Fruit fly (Drosophila melanogaster): ENCODE measurements around the gene CG31668.

Gene CG31668

DNA sequence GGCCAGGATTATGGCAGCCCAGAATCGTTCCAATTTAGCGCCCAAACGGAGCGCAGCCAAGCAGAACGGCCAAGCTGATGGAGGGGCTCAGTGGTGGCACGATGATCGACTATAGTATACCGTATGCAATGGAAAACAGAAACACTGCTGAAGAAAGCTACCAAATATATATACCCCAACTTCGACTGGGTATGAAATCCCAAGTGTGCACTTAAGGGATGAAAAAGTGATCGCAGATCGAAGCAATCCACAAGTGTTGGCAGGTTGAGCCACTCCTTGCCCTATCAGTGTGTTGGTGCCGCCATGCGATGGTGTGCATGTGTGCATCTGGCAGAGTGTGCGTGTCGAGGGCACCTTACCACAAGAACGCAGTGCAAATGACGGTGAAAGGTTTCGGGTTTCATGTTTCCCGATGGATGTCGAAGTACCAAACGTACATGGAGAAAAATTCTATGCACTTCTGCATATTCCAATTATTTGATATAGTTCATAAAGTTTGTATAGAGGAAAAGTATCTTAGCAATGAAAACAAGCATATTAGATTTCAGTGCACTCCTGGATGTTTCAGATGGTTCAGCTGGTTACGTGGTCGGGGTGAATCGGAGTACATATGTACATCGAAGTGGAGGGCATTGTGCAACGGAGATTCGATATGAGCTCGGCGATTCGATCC, 23.9 kb downstream of the CG31668 start:
- no peak for TF ChIP-seq usp (GFP tag; optimal IDR thresholded peaks at IDR 0.05)
- no peak for TF ChIP-seq CG8478 (optimal IDR thresholded peaks at IDR 0.05)
- TF ChIP-seq EcR (GFP tag; optimal IDR thresholded peaks at IDR 0.05) = no peak
- TF ChIP-seq psq (optimal IDR thresholded peaks at IDR 0.05) = no peak
- no peak for TF ChIP-seq Dll (optimal IDR thresholded peaks at IDR 0.05)
- TF ChIP-seq pan (optimal IDR thresholded peaks at IDR 0.05) = peak; percentile 28

DNA sequence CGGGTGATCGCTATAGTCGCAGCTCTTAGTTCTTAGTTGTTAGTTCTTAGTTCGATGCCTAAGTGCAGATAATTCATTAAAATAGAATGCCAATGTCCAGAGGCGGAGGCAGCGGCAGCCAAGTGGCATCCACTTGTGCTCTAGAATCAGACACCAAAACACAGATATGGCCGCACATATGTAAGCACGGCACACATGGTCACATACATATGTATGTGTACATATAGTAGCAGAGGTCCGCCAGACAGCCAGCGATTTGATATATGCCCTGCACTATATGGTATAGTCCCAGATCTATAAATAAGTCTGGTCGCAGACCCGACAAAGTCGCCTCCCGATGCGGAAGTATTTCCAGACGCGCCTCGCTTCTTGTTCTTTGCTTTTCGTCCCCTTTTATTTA, 25.3 kb downstream of the CG31668 start:
- TF ChIP-seq EcR (GFP tag; optimal IDR thresholded peaks at IDR 0.05) (no peak), usp (GFP tag; optimal IDR thresholded peaks at IDR 0.05) (no peak), CG8478 (optimal IDR thresholded peaks at IDR 0.05) (no peak), psq (optimal IDR thresholded peaks at IDR 0.05) (no peak), Dll (optimal IDR thresholded peaks at IDR 0.05) (no peak), pan (optimal IDR thresholded peaks at IDR 0.05) (no peak)

DNA sequence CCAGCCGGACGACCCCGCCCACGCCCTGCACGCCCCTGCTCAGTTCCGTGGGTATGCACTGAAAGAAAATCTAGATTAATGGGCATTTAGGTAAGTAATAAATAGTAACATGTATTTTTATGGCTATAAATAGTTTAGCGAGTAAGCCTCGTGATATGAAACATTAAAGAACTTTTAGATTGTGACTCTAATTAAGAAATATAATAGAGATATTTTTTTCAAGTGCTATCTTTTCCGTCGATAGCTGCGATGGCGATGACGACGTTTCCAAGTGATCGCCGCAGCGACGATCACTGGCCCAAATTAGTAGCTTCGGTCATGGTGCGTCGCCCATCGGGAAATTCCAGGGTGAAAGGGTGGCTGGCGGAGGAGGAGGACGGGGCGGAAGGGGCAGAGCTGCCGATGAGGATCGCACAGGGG, 25.8 kb downstream of the CG31668 start:
- TF ChIP-seq usp (GFP tag; optimal IDR thresholded peaks at IDR 0.05) (no peak), EcR (GFP tag; optimal IDR thresholded peaks at IDR 0.05) (no peak), CG8478 (optimal IDR thresholded peaks at IDR 0.05) (no peak), psq (optimal IDR thresholded peaks at IDR 0.05) (no peak), pan (optimal IDR thresholded peaks at IDR 0.05) (no peak), Dll (optimal IDR thresholded peaks at IDR 0.05) (no peak)

dm6 chr2L:2179366-2179765, 26.6 kb downstream of the CG31668 start:
- TF ChIP-seq CG8478 (optimal IDR thresholded peaks at IDR 0.05) (no peak), psq (optimal IDR thresholded peaks at IDR 0.05) (no peak), Dll (optimal IDR thresholded peaks at IDR 0.05) (no peak), EcR (GFP tag; optimal IDR thresholded peaks at IDR 0.05) (no peak), pan (optimal IDR thresholded peaks at IDR 0.05) (no peak), usp (GFP tag; optimal IDR thresholded peaks at IDR 0.05) (no peak)

dm6 chr2L:2178810-2179143, 27.2 kb downstream of the CG31668 start:
- no peak for TF ChIP-seq usp (GFP tag; optimal IDR thresholded peaks at IDR 0.05)
- no peak for TF ChIP-seq CG8478 (optimal IDR thresholded peaks at IDR 0.05)
- no peak for TF ChIP-seq psq (optimal IDR thresholded peaks at IDR 0.05)
- TF ChIP-seq pan (optimal IDR thresholded peaks at IDR 0.05) = no peak
- no peak for TF ChIP-seq Dll (optimal IDR thresholded peaks at IDR 0.05)
- no peak for TF ChIP-seq EcR (GFP tag; optimal IDR thresholded peaks at IDR 0.05)

DNA sequence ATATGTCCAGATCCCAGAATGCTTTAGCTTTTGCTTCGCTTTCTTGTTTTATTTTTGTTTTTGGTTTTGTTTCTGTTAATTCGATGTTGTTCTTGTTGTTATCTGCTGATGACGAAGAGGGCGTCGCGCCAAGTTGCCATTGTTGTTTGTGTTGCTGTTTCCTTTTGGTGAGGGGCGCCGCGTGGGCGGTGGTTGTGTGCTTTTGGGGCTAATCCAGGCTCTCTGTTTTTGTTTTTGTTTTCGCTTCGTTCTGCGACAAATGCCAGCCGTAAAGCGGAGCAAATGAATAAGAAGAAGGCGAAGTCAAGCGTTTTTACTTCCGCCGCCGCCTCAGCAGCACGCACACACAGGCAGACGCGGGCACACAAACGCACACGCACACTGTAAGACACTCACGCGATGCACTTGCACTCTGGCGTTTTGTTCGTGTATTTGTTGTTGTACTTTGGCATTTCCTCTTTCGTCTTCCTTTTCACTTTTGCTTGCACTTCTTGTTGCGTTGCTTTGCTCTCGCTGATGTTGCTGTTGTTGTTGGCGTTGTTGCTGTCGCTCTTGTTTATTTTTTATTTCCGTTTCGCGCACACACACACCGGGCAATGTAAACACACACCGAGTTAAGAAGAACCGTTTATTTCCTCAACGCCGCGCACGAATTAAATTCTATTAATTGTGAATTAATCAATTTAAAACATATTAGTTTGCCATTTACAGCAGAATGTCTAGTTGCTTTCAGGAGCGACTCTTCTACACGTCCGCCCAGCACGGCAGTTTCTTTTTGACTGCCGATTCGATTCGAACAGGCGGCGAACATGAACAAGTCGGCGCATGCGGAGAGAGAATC, 27.8 kb downstream of the CG31668 start, which contains the start of gene aop:
Gene aop, minus strand, starts transcription at position 786 of the 841 bp plus-strand sequence.
- TF ChIP-seq usp (GFP tag; optimal IDR thresholded peaks at IDR 0.05) (no peak), CG8478 (optimal IDR thresholded peaks at IDR 0.05) (no peak), pan (optimal IDR thresholded peaks at IDR 0.05) (no peak)

DNA sequence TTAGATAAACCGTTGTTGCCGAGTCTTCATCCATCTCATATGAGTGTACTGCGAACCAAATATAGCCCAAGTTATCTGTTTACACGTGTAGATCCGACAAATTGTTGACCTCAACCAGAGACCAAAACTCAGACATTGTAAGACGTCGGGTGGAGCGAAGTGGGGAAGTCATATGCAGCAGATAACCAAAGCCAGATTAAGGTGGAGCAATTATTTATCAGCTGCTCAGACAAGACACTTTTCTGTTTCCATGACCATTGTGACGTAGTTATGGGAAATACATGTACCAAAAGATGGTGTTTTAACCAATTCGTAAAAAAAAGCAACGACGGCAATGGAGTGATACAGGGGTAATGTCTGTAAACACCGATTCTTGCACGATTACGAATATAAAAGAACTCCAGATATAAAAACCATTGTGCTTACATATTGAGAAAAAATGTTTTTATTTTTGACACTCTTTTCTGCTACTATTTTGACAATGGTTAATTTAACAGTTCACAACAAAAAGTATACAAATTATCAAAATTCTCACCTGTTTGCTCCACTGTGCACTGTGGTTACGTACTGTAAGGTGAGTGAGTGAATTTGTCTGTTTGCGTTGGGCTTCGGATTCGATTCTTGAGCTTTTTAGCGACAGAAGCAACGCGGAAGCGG, 28.5 kb downstream of the CG31668 start:
- TF ChIP-seq pan (optimal IDR thresholded peaks at IDR 0.05) (no peak), usp (GFP tag; optimal IDR thresholded peaks at IDR 0.05) (no peak), Dll (optimal IDR thresholded peaks at IDR 0.05) (no peak), EcR (GFP tag; optimal IDR thresholded peaks at IDR 0.05) (no peak), psq (optimal IDR thresholded peaks at IDR 0.05) (no peak), CG8478 (optimal IDR thresholded peaks at IDR 0.05) (no peak)

DNA sequence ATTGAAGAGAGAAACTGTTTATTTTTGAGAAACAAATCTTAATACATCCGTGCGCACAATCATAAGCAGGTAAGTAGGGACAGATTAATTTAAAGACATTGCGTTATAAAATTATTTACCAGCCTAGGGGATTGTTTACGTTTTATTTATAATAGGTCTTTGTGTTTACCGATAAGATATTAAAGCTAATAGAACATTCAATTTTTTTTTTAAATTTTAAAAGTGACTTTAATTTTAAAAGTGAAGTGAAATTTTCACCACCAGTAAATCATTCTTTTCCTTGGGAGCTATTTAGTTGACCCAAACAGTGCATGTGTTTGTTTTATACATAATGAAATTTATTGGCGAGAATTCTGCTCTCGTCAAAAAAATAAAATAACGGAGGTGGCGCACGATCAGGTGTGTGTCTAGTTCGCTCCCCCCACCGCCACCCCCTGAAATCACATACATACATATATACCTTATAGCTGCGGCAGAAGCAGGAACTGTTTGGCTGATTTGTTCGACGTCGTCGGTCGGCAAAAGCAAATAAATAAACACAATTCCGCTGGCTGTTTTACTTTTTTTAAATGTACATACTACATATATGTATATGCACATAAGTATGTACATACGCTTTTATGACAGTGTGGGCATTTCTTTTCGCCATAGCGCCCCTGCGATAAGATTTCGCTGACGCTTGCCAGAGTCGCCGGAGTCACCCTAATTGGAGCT, 29.9 kb downstream of the CG31668 start:
- TF ChIP-seq CG8478 (optimal IDR thresholded peaks at IDR 0.05) = no peak
- TF ChIP-seq psq (optimal IDR thresholded peaks at IDR 0.05) = no peak

DNA sequence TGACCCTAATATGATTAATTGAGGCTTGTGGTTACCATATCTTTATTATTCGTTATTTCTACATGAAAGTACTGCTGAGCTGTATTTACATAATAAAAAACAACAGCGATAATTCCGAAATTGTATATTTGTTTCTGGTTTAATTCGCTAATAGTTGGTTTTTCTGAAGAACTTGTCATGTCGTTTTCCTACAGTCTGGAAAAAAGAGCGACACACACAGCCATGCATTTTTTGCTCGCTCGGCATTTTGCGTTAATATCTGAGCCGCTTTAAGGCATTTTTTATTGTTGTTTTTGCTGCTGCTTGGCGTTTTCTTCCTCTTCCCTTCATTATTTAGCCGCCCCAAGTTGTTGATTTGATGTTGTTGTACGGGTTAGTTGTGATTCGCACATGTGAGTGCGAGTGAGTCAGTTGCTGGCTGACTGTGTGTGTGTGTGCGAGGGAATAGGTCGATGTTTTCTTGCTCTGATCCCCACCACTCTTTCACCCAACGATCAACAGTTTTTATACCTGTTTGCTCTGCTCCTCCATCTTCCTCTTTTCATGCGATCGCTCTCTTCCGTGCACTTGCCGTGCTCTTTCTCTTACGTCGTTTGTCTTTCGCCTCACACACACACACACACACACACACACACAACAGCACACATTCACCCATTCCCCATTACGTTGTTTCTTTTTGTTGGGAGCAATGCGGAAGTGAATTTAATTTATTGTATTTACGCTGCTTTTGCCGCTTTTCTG, 30.7 kb downstream of the CG31668 start:
- TF ChIP-seq psq (optimal IDR thresholded peaks at IDR 0.05) = no peak
- TF ChIP-seq CG8478 (optimal IDR thresholded peaks at IDR 0.05) = peak; percentile 24
- peak; percentile 56 to 73 for TF ChIP-seq EcR (GFP tag; optimal IDR thresholded peaks at IDR 0.05)

DNA sequence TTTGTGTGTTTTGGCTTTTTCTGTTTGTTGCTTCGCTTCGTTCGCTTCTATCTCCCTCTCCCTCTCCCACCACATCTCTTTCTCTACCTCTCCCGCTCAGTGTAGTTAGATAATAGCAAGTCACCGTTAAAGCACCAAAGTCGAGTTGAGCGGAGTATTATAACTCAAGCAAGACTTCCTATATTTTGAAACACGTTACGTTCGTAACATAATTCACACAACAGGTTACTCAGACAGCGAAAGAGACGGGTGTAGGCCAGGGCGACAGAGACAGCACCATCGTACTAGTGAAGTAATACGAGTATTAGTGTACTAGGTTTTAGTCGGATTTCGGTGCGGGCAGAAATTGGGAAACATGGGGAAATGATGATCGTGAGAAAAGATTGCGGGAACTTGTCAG, 32.4 kb downstream of the CG31668 start:
- TF ChIP-seq pan (optimal IDR thresholded peaks at IDR 0.05) = no peak

dm6 chr2L:2173191-2173590, 32.8 kb downstream of the CG31668 start:
- TF ChIP-seq pan (optimal IDR thresholded peaks at IDR 0.05) = no peak
- TF ChIP-seq EcR (GFP tag; optimal IDR thresholded peaks at IDR 0.05) = no peak
- no peak for TF ChIP-seq Dll (optimal IDR thresholded peaks at IDR 0.05)
- TF ChIP-seq usp (GFP tag; optimal IDR thresholded peaks at IDR 0.05) = no peak
- TF ChIP-seq CG8478 (optimal IDR thresholded peaks at IDR 0.05) = no peak
- TF ChIP-seq psq (optimal IDR thresholded peaks at IDR 0.05) = no peak

Data from whole organism.